Fruit fly (Drosophila melanogaster) whole organism, embryonic: Measurements from ENCODE around the gene CG5386.

ENCODE experiments used
- Aef1 ChIP-seq: fragments of 200-800 bp; sonication (Bioruptor generic); IDR thresholded peaks from 3 replicates; pipeline ENCODE4 v1.3.6; 2022; ENCODE audit warnings: missing biosample characterization, missing genetic modification characterization
- CG10543 ChIP-seq: fragments of 200-800 bp; sonication (Bioruptor generic); optimal IDR thresholded peaks from 3 replicates; lab custom pipeline; 2017; ENCODE audit warnings: missing biosample characterization, mild to moderate bottlenecking, missing genetic modification characterization, moderate library complexity
- CG10959 ChIP-seq: fragments of 200-800 bp; sonication (Bioruptor generic); IDR thresholded peaks from 2 replicates; pipeline ENCODE4 v1.3.6; 2022; ENCODE audit warnings: missing biosample characterization, missing genetic modification characterization
- CG14667 ChIP-seq: fragments of 200-800 bp; sonication (Bioruptor generic); IDR thresholded peaks from 2 replicates; pipeline ENCODE4 v1.3.6; 2022; ENCODE audit warnings: missing biosample characterization, missing genetic modification characterization
- CG1647 ChIP-seq: fragments of 200-800 bp; sonication (Bioruptor generic); optimal IDR thresholded peaks from 3 replicates; lab custom pipeline; 2016; ENCODE audit warnings: missing biosample characterization, missing genetic modification characterization
- CG16779 ChIP-seq: fragments of 200-800 bp; sonication (Bioruptor generic); IDR thresholded peaks from 2 replicates; pipeline ENCODE4 v1.3.6; 2022; ENCODE audit warnings: missing biosample characterization, missing genetic modification characterization
- CG17912 ChIP-seq: fragments of 200-800 bp; sonication (Bioruptor generic); optimal IDR thresholded peaks from 2 replicates; lab custom pipeline; 2018; ENCODE audit warnings: missing biosample characterization, mild to moderate bottlenecking, missing genetic modification characterization
- CG18599 ChIP-seq: fragments of 200-800 bp; sonication (Bioruptor generic); optimal IDR thresholded peaks from 3 replicates; lab custom pipeline; 2017; ENCODE audit warnings: missing biosample characterization, missing genetic modification characterization, mild to moderate bottlenecking, moderate library complexity, missing genetic modification reagents
- CG2120 ChIP-seq: fragments of 200-800 bp; sonication (Bioruptor generic); optimal IDR thresholded peaks from 3 replicates; lab custom pipeline; 2016; ENCODE audit warnings: missing biosample characterization, missing genetic modification characterization
- CG32767 ChIP-seq: fragments of 200-800 bp; sonication (Bioruptor generic); IDR thresholded peaks from 2 replicates; pipeline ENCODE4 v1.3.6; 2022; ENCODE audit warnings: missing biosample characterization, missing genetic modification characterization
- CG33557 ChIP-seq: fragments of 200-800 bp; sonication (Bioruptor generic); optimal IDR thresholded peaks from 2 replicates; lab custom pipeline; 2019; ENCODE audit warnings: missing biosample characterization, mild to moderate bottlenecking, missing genetic modification characterization, moderate library complexity
- CG34422 ChIP-seq: fragments of 200-800 bp; sonication (Bioruptor generic); IDR thresholded peaks from 3 replicates; pipeline ENCODE4 v1.3.6; 2022; ENCODE audit warnings: missing biosample characterization, missing genetic modification characterization
- CG42726 ChIP-seq: fragments of 200-800 bp; sonication (Bioruptor generic); IDR thresholded peaks from 2 replicates; pipeline ENCODE4 v1.3.6; 2022; ENCODE audit warnings: missing biosample characterization, missing genetic modification characterization; ENCODE audit not compliant: partially characterized antibody
- CG5245 ChIP-seq: fragments of 200-800 bp; sonication (Bioruptor generic); optimal IDR thresholded peaks from 3 replicates; lab custom pipeline; 2016; ENCODE audit warnings: missing biosample characterization, missing genetic modification characterization
- CG6254 ChIP-seq: fragments of 200-800 bp; sonication (Bioruptor generic); optimal IDR thresholded peaks from 3 replicates; lab custom pipeline; 2017; ENCODE audit warnings: mild to moderate bottlenecking, missing biosample characterization, missing genetic modification reagents, missing genetic modification characterization
- CG6791 ChIP-seq: fragments of 200-800 bp; sonication (Bioruptor generic); IDR thresholded peaks from 3 replicates; pipeline ENCODE4 v1.3.6; 2022; ENCODE audit warnings: missing biosample characterization, missing genetic modification characterization; ENCODE audit not compliant: partially characterized antibody
- CG6813 ChIP-seq: fragments of 200-800 bp; sonication (Bioruptor generic); optimal IDR thresholded peaks from 2 replicates; lab custom pipeline; 2017; ENCODE audit warnings: missing biosample characterization, missing genetic modification characterization, mild to moderate bottlenecking, moderate library complexity, missing genetic modification reagents
- CG7556 ChIP-seq: fragments of 200-800 bp; sonication (Bioruptor generic); optimal IDR thresholded peaks from 2 replicates; lab custom pipeline; 2017; ENCODE audit warnings: missing biosample characterization, mild to moderate bottlenecking, missing genetic modification characterization
- CG8478 ChIP-seq: fragments of >200 bp; optimal IDR thresholded peaks from 2 replicates; lab custom pipeline; 2018
- Doc3 ChIP-seq: fragments of 200-800 bp; sonication (Bioruptor generic); IDR thresholded peaks from 3 replicates; pipeline ENCODE4 v1.3.6; 2022; ENCODE audit warnings: missing biosample characterization, missing genetic modification characterization; ENCODE audit not compliant: partially characterized antibody
- GATAe ChIP-seq: fragments of 200-800 bp; sonication (Bioruptor generic); conservative IDR thresholded peaks from 2 replicates; pipeline ENCODE4 v1.3.6; 2022; ENCODE audit warnings: missing biosample characterization, missing genetic modification characterization
- Hsf ChIP-seq: fragments of 200-800 bp; sonication (Bioruptor generic); optimal IDR thresholded peaks from 3 replicates; lab custom pipeline; 2016; ENCODE audit warnings: missing biosample characterization, missing genetic modification characterization
- Meics ChIP-seq: fragments of 200-800 bp; sonication (Bioruptor generic); optimal IDR thresholded peaks from 2 replicates; lab custom pipeline; 2017; ENCODE audit warnings: missing biosample characterization, mild to moderate bottlenecking, missing genetic modification characterization
- Neu2 ChIP-seq: fragments of 200-800 bp; sonication (Bioruptor generic); optimal IDR thresholded peaks from 3 replicates; lab custom pipeline; 2016; ENCODE audit warnings: missing biosample characterization, missing genetic modification characterization, borderline replicate concordance
- Poxn ChIP-seq: fragments of 200-800 bp; sonication (Bioruptor generic); IDR thresholded peaks from 2 replicates; pipeline ENCODE4 v1.3.6; 2022; ENCODE audit warnings: missing biosample characterization, missing genetic modification characterization
- Taf1 ChIP-seq: fragments of 200-800 bp; sonication (Bioruptor generic); IDR thresholded peaks from 2 replicates; pipeline ENCODE4 v1.3.6; 2022; ENCODE audit warnings: missing biosample characterization, missing genetic modification characterization
- Xrp1 ChIP-seq: fragments of 200-800 bp; sonication (Bioruptor generic); IDR thresholded peaks from 2 replicates; pipeline ENCODE4 v1.3.6; 2022; ENCODE audit warnings: missing biosample characterization, missing genetic modification characterization
- ab ChIP-seq: fragments of 200-800 bp; sonication (Bioruptor generic); optimal IDR thresholded peaks from 2 replicates; lab custom pipeline; 2016; ENCODE audit warnings: missing biosample characterization, missing genetic modification characterization
- bowl ChIP-seq: fragments of 200-800 bp; sonication (Bioruptor generic); IDR thresholded peaks from 2 replicates; pipeline ENCODE4 v1.3.6; 2022; ENCODE audit warnings: missing biosample characterization, missing genetic modification characterization
- br ChIP-seq: fragments of >200 bp; optimal IDR thresholded peaks from 2 replicates; lab custom pipeline; 2017
- dati ChIP-seq: fragments of 200-800 bp; sonication (Bioruptor generic); IDR thresholded peaks from 2 replicates; pipeline ENCODE4 v1.3.6; 2022; ENCODE audit warnings: missing biosample characterization, missing genetic modification characterization
- eve ChIP-seq, 2 experiments: fragments of >200 bp; optimal IDR thresholded peaks; 2 replicates each; lab custom pipeline; 2017; ENCODE audit warnings: missing biosample characterization in 2 of 2, missing genetic modification characterization in 2 of 2
- fd64A ChIP-seq: fragments of 200-800 bp; sonication (Bioruptor generic); optimal IDR thresholded peaks from 3 replicates; lab custom pipeline; 2018; ENCODE audit warnings: missing biosample characterization, mild to moderate bottlenecking, missing genetic modification characterization
- ftz-f1 ChIP-seq: fragments of 200-800 bp; sonication (Bioruptor generic); optimal IDR thresholded peaks from 2 replicates; lab custom pipeline; 2016; ENCODE audit warnings: missing biosample characterization, missing genetic modification characterization
- gcm ChIP-seq: fragments of 200-800 bp; sonication (Bioruptor generic); optimal IDR thresholded peaks from 2 replicates; lab custom pipeline; 2019; ENCODE audit warnings: missing biosample characterization, mild to moderate bottlenecking, missing genetic modification characterization, moderate library complexity
- gsb ChIP-seq: fragments of 200-800 bp; sonication (Bioruptor generic); IDR thresholded peaks from 2 replicates; pipeline ENCODE4 v1.3.6; 2022; ENCODE audit warnings: missing biosample characterization, missing genetic modification characterization
- gsb-n ChIP-seq: fragments of 200-800 bp; sonication (Bioruptor generic); optimal IDR thresholded peaks from 3 replicates; lab custom pipeline; 2018; ENCODE audit warnings: missing biosample characterization, mild to moderate bottlenecking, missing genetic modification characterization
- ham ChIP-seq: fragments of 200-800 bp; sonication (Bioruptor generic); IDR thresholded peaks from 2 replicates; pipeline ENCODE4 v1.3.6; 2022; ENCODE audit warnings: missing biosample characterization, missing genetic modification characterization
- kni ChIP-seq: fragments of 200-800 bp; sonication (Bioruptor generic); optimal IDR thresholded peaks from 3 replicates; lab custom pipeline; 2017; ENCODE audit warnings: mild to moderate bottlenecking, missing biosample characterization, missing genetic modification reagents, missing genetic modification characterization
- pan ChIP-seq, 4 experiments: fragments of >200 bp in 3 of 4; fragments of 200-800 bp in 1 of 4; sonication (Bioruptor generic) in 1 of 4; optimal IDR thresholded peaks in 3 of 4; IDR thresholded peaks in 1 of 4; 2 replicates each; pipeline versions ENCODE4 v1.3.6 to Lab custom; 2017 to 2022; ENCODE audit warnings: missing biosample characterization in 2 of 4, missing genetic modification characterization in 2 of 4, mixed read lengths in 1 of 4
- pita ChIP-seq: fragments of 200-800 bp; sonication (Bioruptor generic); optimal IDR thresholded peaks from 2 replicates; lab custom pipeline; 2017; ENCODE audit warnings: missing biosample characterization, mild to moderate bottlenecking, missing genetic modification characterization
- psq ChIP-seq: fragments of 200-800 bp; sonication (Bioruptor generic); optimal IDR thresholded peaks from 2 replicates; lab custom pipeline; 2017; ENCODE audit warnings: missing biosample characterization, missing genetic modification characterization
- rib ChIP-seq: fragments of 200-800 bp; sonication (Bioruptor generic); IDR thresholded peaks from 2 replicates; pipeline ENCODE4 v1.3.6; 2022; ENCODE audit warnings: missing biosample characterization, missing genetic modification characterization
- run ChIP-seq: fragments of 200-800 bp; sonication (Bioruptor generic); optimal IDR thresholded peaks from 3 replicates; lab custom pipeline; 2018; ENCODE audit warnings: missing biosample characterization, mild to moderate bottlenecking, missing genetic modification characterization
- so ChIP-seq: fragments of 200-800 bp; sonication (Bioruptor generic); IDR thresholded peaks from 3 replicates; pipeline ENCODE4 v1.3.6; 2022; ENCODE audit warnings: missing biosample characterization, missing genetic modification characterization
- ssp ChIP-seq: fragments of 200-800 bp; sonication (Bioruptor generic); IDR thresholded peaks from 2 replicates; pipeline ENCODE4 v1.3.6; 2022; ENCODE audit warnings: missing biosample characterization, missing genetic modification characterization
- sug ChIP-seq: fragments of 200-800 bp; optimal IDR thresholded peaks from 2 replicates; lab custom pipeline; 2019; ENCODE audit warnings: missing biosample characterization, mild to moderate bottlenecking, missing genetic modification characterization, moderate library complexity
- tio ChIP-seq: fragments of 200-800 bp; sonication (Bioruptor generic); optimal IDR thresholded peaks from 2 replicates; lab custom pipeline; 2017; ENCODE audit warnings: missing biosample characterization, missing genetic modification characterization, inconsistent platforms
- tup ChIP-seq: fragments of 200-800 bp; sonication (Bioruptor generic); optimal IDR thresholded peaks from 2 replicates; lab custom pipeline; 2016; ENCODE audit warnings: missing biosample characterization, mild to moderate bottlenecking, missing genetic modification characterization, moderate library complexity

The CG5386 gene

DNA sequence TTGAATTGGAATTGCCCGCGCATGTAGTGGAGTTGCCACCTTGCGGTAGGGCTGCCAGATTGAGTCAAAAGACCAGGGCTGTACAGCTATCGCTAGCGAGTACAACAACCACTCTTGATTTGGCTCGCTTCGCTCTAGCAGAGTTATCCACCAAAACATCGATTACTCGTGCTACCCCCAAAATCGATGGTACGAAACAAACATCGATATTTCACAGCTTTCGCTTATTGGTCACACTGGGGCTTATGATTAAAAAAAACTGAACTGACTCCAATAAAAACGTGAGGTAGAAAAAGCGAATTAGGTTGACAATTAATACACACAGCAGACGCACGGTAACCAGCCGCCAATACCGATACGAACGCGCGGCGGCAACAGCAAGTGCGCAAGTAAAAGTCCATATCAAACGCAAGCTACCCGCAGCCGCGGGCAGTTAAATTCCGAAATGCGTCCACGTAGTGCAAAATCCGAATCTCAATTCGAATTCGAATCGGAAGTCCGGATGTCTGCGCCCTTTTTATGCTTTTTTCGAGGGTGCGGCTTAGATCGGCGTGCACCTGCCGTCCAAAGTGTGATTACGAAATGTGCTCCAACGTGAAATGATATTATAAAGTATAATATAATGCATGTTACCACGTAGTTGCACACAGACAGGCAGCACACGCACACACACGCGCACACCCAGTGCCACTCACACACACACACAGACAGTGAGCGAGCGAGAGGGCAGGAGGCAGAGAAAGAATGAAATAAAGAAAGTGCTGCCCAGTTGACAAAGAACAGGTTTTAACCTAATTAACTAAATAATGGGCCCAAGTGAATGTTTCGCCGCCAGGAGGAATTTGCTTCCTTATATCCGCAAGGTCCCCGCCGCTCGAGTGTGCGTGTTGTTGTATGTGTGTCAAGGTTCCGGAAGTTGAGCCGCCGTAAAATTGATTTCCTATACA, 14.7 kb upstream of the CG5386 start, which contains the start of gene Sar1 (continued):
- TF ChIP-seq CG6813 (GFP tag; lab: Kevin White, UChicago) (no peak), ham (no peak; the same call in 1 of the 2 replicates), ftz-f1 (GFP tag; lab: Kevin White, UChicago) (peak; percentile 81), so (GFP tag; lab: Robert Waterston, UW) (no peak), fd64A (GFP tag; lab: Kevin White, UChicago) (no peak), kni (GFP tag; lab: Kevin White, UChicago) (peak; percentile 3), CG6791 (GFP tag; lab: Robert Waterston, UW) (peak; percentile 95), CG2120 (GFP tag; lab: Kevin White, UChicago) (peak; percentile 50), psq (GFP tag; lab: Kevin White, UChicago) (no peak), Xrp1 (no peak), Neu2 (no peak), Poxn (GFP tag; lab: Robert Waterston, UW) (no peak), CG8478 (lab: Kevin White, UChicago) (peak; percentile 29), run (no peak), CG33557 (GFP tag; lab: Kevin White, UChicago) (no peak), ab (GFP tag; lab: Kevin White, UChicago) (no peak), Meics (GFP tag; lab: Kevin White, UChicago) (no peak), br (lab: Kevin White, UChicago) (no peak), gsb-n (tag; lab: Kevin White, UChicago) (peak; percentile 70), sug (peak; percentile 60), pan (optimal IDR thresholded peaks at IDR 0.05; lab: Kevin White, UChicago) (no peak), pan (GFP tag; optimal IDR thresholded peaks at IDR 0.05 in 1 of 2, IDR thresholded peaks at IDR 0.05 in 1 of 2) (peak in 1 of 2 experiments; percentile 7), CG5245 (GFP tag; lab: Kevin White, UChicago) (no peak), eve (GFP tag; optimal IDR thresholded peaks at IDR 0.05; lab: Kevin White, UChicago) (no peak), CG7556 (GFP tag; lab: Kevin White, UChicago) (no peak), bowl (GFP tag; lab: Robert Waterston, UW) (no peak), CG10959 (GFP tag; lab: Robert Waterston, UW) (no peak), ssp (no peak), rib (GFP tag; lab: Robert Waterston, UW) (no peak), tup (GFP tag; lab: Kevin White, UChicago) (no peak), Aef1 (no peak), Doc3 (GFP tag; lab: Robert Waterston, UW) (peak; percentile 82), CG17912 (GFP tag; lab: Kevin White, UChicago) (peak; percentile 55), CG6254 (GFP tag; lab: Kevin White, UChicago) (peak; percentile 16), Taf1 (GFP tag; lab: Robert Waterston, UW) (no peak), CG16779 (GFP tag; lab: Robert Waterston, UW) (no peak), CG32767 (GFP tag; lab: Robert Waterston, UW) (no peak), CG42726 (GFP tag; lab: Robert Waterston, UW) (peak; percentile 96), pita (peak; percentile 97), CG1647 (GFP tag; lab: Kevin White, UChicago) (no peak), CG34422 (GFP tag; lab: Robert Waterston, UW) (peak; percentile 51; the same call in 2 of the 3 replicates), gsb (GFP tag; lab: Robert Waterston, UW) (no peak), tio (GFP tag; lab: Kevin White, UChicago) (no peak), CG18599 (peak; percentile 24), Hsf (peak; percentile 29), gcm (GFP tag; lab: Kevin White, UChicago) (peak; percentile 33), CG10543 (GFP tag; lab: Kevin White, UChicago) (peak; percentile 48), CG14667 (GFP tag; lab: Robert Waterston, UW) (no peak), dati (no peak), GATAe (GFP tag; lab: Robert Waterston, UW) (no peak)
